Worm (Caenorhabditis elegans): ENCODE data around the gene glf-1.

ce11 chrIV:5869354-5869753 is 16.3 kb upstream of the glf-1 start:
- TF ChIP-seq zip-2 (tag; optimal IDR thresholded peaks at IDR 0.05) (no peak), nhr-77 (tag; optimal IDR thresholded peaks at IDR 0.05) (no peak), pqm-1 (tag; optimal IDR thresholded peaks at IDR 0.05) (no peak), snpc-4 (tag; optimal IDR thresholded peaks at IDR 0.05) (no peak), gei-8 (GFP tag; optimal IDR thresholded peaks at IDR 0.05) (no peak), nhr-76 (tag; optimal IDR thresholded peaks at IDR 0.05) (no peak), ztf-11 (tag; optimal IDR thresholded peaks at IDR 0.05) (no peak)

Measured in whole organism, L4 larva.